Fruit fly (Drosophila melanogaster) whole organism, embryonic: ENCODE measurements around the gene cindr.

Experiments
- Ada2b ChIP-seq: fragments of 200-800 bp; sonication (Bioruptor generic); IDR thresholded peaks from 2 replicates; pipeline ENCODE4 v1.3.6; 2022; ENCODE audit warnings: missing biosample characterization, missing genetic modification characterization
- Awh ChIP-seq: fragments of 200-800 bp; sonication (Bioruptor generic); IDR thresholded peaks from 2 replicates; pipeline ENCODE4, ENCODE4 v1.3.6; 2022; ENCODE audit warnings: missing biosample characterization, missing genetic modification characterization
- Bdp1 ChIP-seq: fragments of 200-800 bp; sonication (Bioruptor generic); optimal IDR thresholded peaks from 3 replicates; lab custom pipeline; 2016; ENCODE audit warnings: missing biosample characterization, missing genetic modification characterization
- BtbVII ChIP-seq: fragments of 200-800 bp; sonication (Bioruptor generic); optimal IDR thresholded peaks from 3 replicates; lab custom pipeline; 2017; ENCODE audit warnings: missing biosample characterization, mild to moderate bottlenecking, missing genetic modification characterization
- CG10274 ChIP-seq: fragments of 200-800 bp; sonication (Bioruptor generic); optimal IDR thresholded peaks from 3 replicates; lab custom pipeline; 2017; ENCODE audit warnings: missing biosample characterization, mild to moderate bottlenecking, missing genetic modification characterization
- CG10366 ChIP-seq: fragments of 200-800 bp; sonication (Bioruptor generic); IDR thresholded peaks from 2 replicates; pipeline ENCODE4 v1.3.6; 2022; ENCODE audit warnings: missing biosample characterization, missing genetic modification characterization
- CG11093 ChIP-seq: fragments of 200-800 bp; sonication (Bioruptor generic); IDR thresholded peaks from 3 replicates; pipeline ENCODE4 v1.3.6; 2022; ENCODE audit warnings: missing biosample characterization, missing genetic modification characterization
- CG11560 ChIP-seq: fragments of 200-800 bp; sonication (Bioruptor generic); IDR thresholded peaks from 3 replicates; pipeline ENCODE4 v1.3.6; 2022; ENCODE audit warnings: missing biosample characterization, missing genetic modification characterization
- CG12155 ChIP-seq: fragments of 200-800 bp; sonication (Bioruptor generic); optimal IDR thresholded peaks from 3 replicates; lab custom pipeline; 2016; ENCODE audit warnings: missing biosample characterization, missing genetic modification characterization
- CG14441 ChIP-seq: fragments of 200-800 bp; sonication (Bioruptor generic); IDR thresholded peaks from 2 replicates; pipeline ENCODE4 v1.3.6; 2022; ENCODE audit warnings: missing biosample characterization, missing genetic modification characterization
- CG15011 ChIP-seq: fragments of 200-800 bp; sonication (Bioruptor generic); optimal IDR thresholded peaks from 3 replicates; lab custom pipeline; 2018; ENCODE audit warnings: missing biosample characterization, mild to moderate bottlenecking, missing genetic modification characterization
- CG1602 ChIP-seq: fragments of 200-800 bp; sonication (Bioruptor generic); optimal IDR thresholded peaks from 3 replicates; lab custom pipeline; 2016; ENCODE audit warnings: missing biosample characterization, missing genetic modification characterization
- CG1792 ChIP-seq: fragments of 200-800 bp; sonication (Bioruptor generic); optimal IDR thresholded peaks from 2 replicates; lab custom pipeline; 2016; ENCODE audit warnings: missing biosample characterization, missing genetic modification characterization
- CG2120 ChIP-seq: fragments of 200-800 bp; sonication (Bioruptor generic); optimal IDR thresholded peaks from 3 replicates; lab custom pipeline; 2016; ENCODE audit warnings: missing biosample characterization, missing genetic modification characterization
- CG2129 ChIP-seq: fragments of 200-800 bp; sonication (Bioruptor generic); IDR thresholded peaks from 2 replicates; pipeline ENCODE4 v1.3.6; 2022; ENCODE audit warnings: missing biosample characterization, missing genetic modification characterization; ENCODE audit not compliant: partially characterized antibody
- CG2678 ChIP-seq: fragments of 200-800 bp; sonication (Bioruptor generic); optimal IDR thresholded peaks from 3 replicates; lab custom pipeline; 2019; ENCODE audit warnings: missing biosample characterization, mild to moderate bottlenecking, missing genetic modification characterization, moderate library complexity
- CG2712 ChIP-seq: fragments of 200-800 bp; optimal IDR thresholded peaks from 3 replicates; lab custom pipeline; 2019; ENCODE audit warnings: missing biosample characterization, mild to moderate bottlenecking, missing genetic modification characterization, moderate library complexity
- CG3065 ChIP-seq: fragments of 200-800 bp; sonication (Bioruptor generic); optimal IDR thresholded peaks from 2 replicates; lab custom pipeline; 2016; ENCODE audit warnings: missing biosample characterization, missing genetic modification characterization
- CG33557 ChIP-seq: fragments of 200-800 bp; sonication (Bioruptor generic); optimal IDR thresholded peaks from 2 replicates; lab custom pipeline; 2019; ENCODE audit warnings: missing biosample characterization, mild to moderate bottlenecking, missing genetic modification characterization, moderate library complexity
- CG7372 ChIP-seq: fragments of 200-800 bp; sonication (Bioruptor generic); IDR thresholded peaks from 2 replicates; pipeline ENCODE4 v1.3.6; 2022; ENCODE audit warnings: missing biosample characterization, missing genetic modification characterization
- CG7745 ChIP-seq: fragments of 200-800 bp; sonication (Bioruptor generic); optimal IDR thresholded peaks from 2 replicates; lab custom pipeline; 2018; ENCODE audit warnings: missing biosample characterization, mild to moderate bottlenecking, missing genetic modification characterization, moderate library complexity
- CG8089 ChIP-seq: fragments of 200-800 bp; sonication (Bioruptor generic); optimal IDR thresholded peaks from 3 replicates; lab custom pipeline; 2016; ENCODE audit warnings: missing biosample characterization, missing genetic modification characterization
- CTCF ChIP-seq: fragments of 200-800 bp; sonication (Bioruptor generic); optimal IDR thresholded peaks from 2 replicates; lab custom pipeline; 2017; ENCODE audit warnings: missing biosample characterization, mild to moderate bottlenecking, missing genetic modification characterization, moderate library complexity
- Dad ChIP-seq: fragments of 200-800 bp; sonication (Bioruptor generic); optimal IDR thresholded peaks from 3 replicates; lab custom pipeline; 2016; ENCODE audit warnings: missing biosample characterization, missing genetic modification characterization
- E2f2 ChIP-seq: fragments of 200-800 bp; sonication (Bioruptor generic); IDR thresholded peaks from 2 replicates; pipeline ENCODE4 v1.3.6; 2022; ENCODE audit warnings: missing biosample characterization, missing genetic modification characterization
- Elba2 ChIP-seq: fragments of 200-800 bp; sonication (Bioruptor generic); optimal IDR thresholded peaks from 3 replicates; lab custom pipeline; 2016; ENCODE audit warnings: missing biosample characterization, missing genetic modification characterization
- Fer1 ChIP-seq: fragments of 200-800 bp; sonication (Bioruptor generic); optimal IDR thresholded peaks from 2 replicates; lab custom pipeline; 2017; ENCODE audit warnings: missing biosample characterization, mild to moderate bottlenecking, missing genetic modification characterization
- GATAe ChIP-seq: fragments of 200-800 bp; sonication (Bioruptor generic); conservative IDR thresholded peaks from 2 replicates; pipeline ENCODE4 v1.3.6; 2022; ENCODE audit warnings: missing biosample characterization, missing genetic modification characterization
- Hand ChIP-seq: fragments of 200-800 bp; sonication (Bioruptor generic); optimal IDR thresholded peaks from 2 replicates; lab custom pipeline; 2017; ENCODE audit warnings: mild to moderate bottlenecking, missing biosample characterization, missing genetic modification reagents, missing genetic modification characterization
- Lim3 ChIP-seq: fragments of 200-800 bp; sonication (Bioruptor generic); IDR thresholded peaks from 2 replicates; pipeline ENCODE4 v1.3.6; 2022; ENCODE audit warnings: missing biosample characterization, missing genetic modification characterization
- Med ChIP-seq: fragments of 200-800 bp; sonication (Bioruptor generic); peaks from one replicate; lab custom pipeline; 2016; ENCODE audit warnings: missing biosample characterization, missing genetic modification characterization, mild to moderate bottlenecking, inconsistent platforms, moderate library complexity
- Sox100B ChIP-seq: fragments of 200-800 bp; sonication (Bioruptor generic); optimal IDR thresholded peaks from 3 replicates; lab custom pipeline; 2018; ENCODE audit warnings: missing biosample characterization, mild to moderate bottlenecking, missing genetic modification characterization
- ac ChIP-seq: fragments of 200-800 bp; sonication (Bioruptor generic); optimal IDR thresholded peaks from 3 replicates; lab custom pipeline; 2017; ENCODE audit warnings: missing biosample characterization, mild to moderate bottlenecking, missing genetic modification characterization
- az2 ChIP-seq: fragments of 200-800 bp; sonication (Bioruptor generic); optimal IDR thresholded peaks from 3 replicates; lab custom pipeline; 2016; ENCODE audit warnings: missing biosample characterization, missing genetic modification characterization
- bcd ChIP-seq: fragments of 200-800 bp; sonication (Bioruptor generic); optimal IDR thresholded peaks from 2 replicates; lab custom pipeline; 2017; ENCODE audit warnings: missing biosample characterization, mild to moderate bottlenecking, missing genetic modification characterization
- bigmax ChIP-seq: fragments of 200-800 bp; sonication (Bioruptor generic); optimal IDR thresholded peaks from 2 replicates; lab custom pipeline; 2018; ENCODE audit warnings: missing biosample characterization, mild to moderate bottlenecking, missing genetic modification characterization
- br ChIP-seq: fragments of >200 bp; optimal IDR thresholded peaks from 2 replicates; lab custom pipeline; 2017
- caup ChIP-seq: fragments of 200-800 bp; sonication (Bioruptor generic); optimal IDR thresholded peaks from 3 replicates; lab custom pipeline; 2017; ENCODE audit warnings: missing biosample characterization, mild to moderate bottlenecking, missing genetic modification characterization, moderate library complexity; ENCODE audit not compliant: severe bottlenecking
- da ChIP-seq: fragments of 200-800 bp; sonication (Bioruptor generic); optimal IDR thresholded peaks from 2 replicates; lab custom pipeline; 2016; ENCODE audit warnings: missing biosample characterization, missing genetic modification characterization
- disco-r ChIP-seq: fragments of 200-800 bp; sonication (Bioruptor generic); optimal IDR thresholded peaks from 2 replicates; lab custom pipeline; 2016; ENCODE audit warnings: missing biosample characterization, missing genetic modification characterization
- ewg ChIP-seq: fragments of 200-800 bp; sonication (Bioruptor generic); optimal IDR thresholded peaks from 3 replicates; lab custom pipeline; 2017; ENCODE audit warnings: mild to moderate bottlenecking, missing biosample characterization, missing genetic modification reagents, missing genetic modification characterization
- gcm ChIP-seq: fragments of 200-800 bp; sonication (Bioruptor generic); optimal IDR thresholded peaks from 2 replicates; lab custom pipeline; 2019; ENCODE audit warnings: missing biosample characterization, mild to moderate bottlenecking, missing genetic modification characterization, moderate library complexity
- hkb ChIP-seq, 2 experiments: fragments of 200-800 bp in 1 of 2; fragments of >200 bp in 1 of 2; sonication (Bioruptor generic) in 1 of 2; IDR thresholded peaks in 1 of 2; optimal IDR thresholded peaks in 1 of 2; 2 replicates each; pipeline versions ENCODE4 v1.3.6 to Lab custom; 2017 to 2022; ENCODE audit warnings: missing biosample characterization in 1 of 2, missing genetic modification characterization in 1 of 2
- kah ChIP-seq: fragments of 200-800 bp; sonication (Bioruptor generic); optimal IDR thresholded peaks from 2 replicates; lab custom pipeline; 2018; ENCODE audit warnings: missing biosample characterization, mild to moderate bottlenecking, missing genetic modification characterization
- kay ChIP-seq: fragments of 200-800 bp; sonication (Bioruptor generic); optimal IDR thresholded peaks from 2 replicates; lab custom pipeline; 2016; ENCODE audit warnings: missing biosample characterization, missing genetic modification characterization
- odd ChIP-seq: fragments of 200-800 bp; sonication (Bioruptor generic); optimal IDR thresholded peaks from 2 replicates; lab custom pipeline; 2017; ENCODE audit warnings: missing biosample characterization, mild to moderate bottlenecking, missing genetic modification characterization
- pan ChIP-seq, 4 experiments: fragments of >200 bp in 3 of 4; fragments of 200-800 bp in 1 of 4; sonication (Bioruptor generic) in 1 of 4; optimal IDR thresholded peaks in 3 of 4; IDR thresholded peaks in 1 of 4; 2 replicates each; pipeline versions ENCODE4 v1.3.6 to Lab custom; 2017 to 2022; ENCODE audit warnings: missing biosample characterization in 2 of 4, missing genetic modification characterization in 2 of 4, mixed read lengths in 1 of 4
- run ChIP-seq: fragments of 200-800 bp; sonication (Bioruptor generic); optimal IDR thresholded peaks from 3 replicates; lab custom pipeline; 2018; ENCODE audit warnings: missing biosample characterization, mild to moderate bottlenecking, missing genetic modification characterization
- trem ChIP-seq: fragments of 200-800 bp; optimal IDR thresholded peaks from 3 replicates; lab custom pipeline; 2019; ENCODE audit warnings: missing biosample characterization, mild to moderate bottlenecking, missing genetic modification characterization, moderate library complexity
- wor ChIP-seq: fragments of 200-800 bp; sonication (Bioruptor generic); IDR thresholded peaks from 2 replicates; pipeline ENCODE4 v1.3.6; 2022; ENCODE audit warnings: missing biosample characterization, missing genetic modification characterization
- zfh2 ChIP-seq: fragments of 200-800 bp; sonication (Bioruptor generic); optimal IDR thresholded peaks from 2 replicates; lab custom pipeline; 2016; ENCODE audit warnings: missing biosample characterization, missing genetic modification characterization

The cindr gene

dm6 chr3R:30796715-30797114 is 11.7 kb upstream of the cindr start (continued):
- no peak for TF ChIP-seq Lim3
- peak; percentile 26 for TF ChIP-seq CG33557 (GFP tag; lab: Kevin White, UChicago)
- TF ChIP-seq CTCF: no peak
- peak; percentile 76 for TF ChIP-seq CG7372
- TF ChIP-seq pan (optimal IDR thresholded peaks at IDR 0.05; lab: Kevin White, UChicago): no peak
- TF ChIP-seq pan (GFP tag; optimal IDR thresholded peaks at IDR 0.05 in 1 of 2, IDR thresholded peaks at IDR 0.05 in 1 of 2): peak in 1 of 2 experiments; percentile 82
- TF ChIP-seq kay: no peak
- TF ChIP-seq CG12155 (GFP tag; lab: Kevin White, UChicago): peak; percentile 42
- TF ChIP-seq ewg: peak; percentile 22
- peak; percentile 38 for TF ChIP-seq CG10274
- TF ChIP-seq ac (GFP tag; lab: Kevin White, UChicago): no peak
- TF ChIP-seq Elba2 (GFP tag; lab: Kevin White, UChicago): no peak
- TF ChIP-seq CG8089 (GFP tag; lab: Kevin White, UChicago): no peak
- TF ChIP-seq Awh (GFP tag; lab: Robert Waterston, UW): 0 out of 2 replicates have a peak, but pooled peaks have one; percentile 55
- TF ChIP-seq GATAe (GFP tag; lab: Robert Waterston, UW): no peak
- TF ChIP-seq Dad (GFP tag; lab: Kevin White, UChicago): no peak
- TF ChIP-seq caup (GFP tag; lab: Kevin White, UChicago): peak; percentile 35
- peak; percentile 61 for TF ChIP-seq CG1602 (GFP tag; lab: Kevin White, UChicago)
- TF ChIP-seq bcd: peak; percentile 46
- TF ChIP-seq E2f2 (GFP tag; lab: Robert Waterston, UW): 0 out of 2 replicates have a peak, but pooled peaks have one; percentile 18
- no peak for TF ChIP-seq BtbVII (GFP tag; lab: Kevin White, UChicago)
- TF ChIP-seq Hand (GFP tag; lab: Kevin White, UChicago): no peak
- TF ChIP-seq Bdp1: no peak
- peak; percentile 28 for TF ChIP-seq disco-r (GFP tag; lab: Kevin White, UChicago)
- TF ChIP-seq Med (GFP tag; lab: Kevin White, UChicago): peak; percentile 95
- peak; percentile 75 for TF ChIP-seq Ada2b
- peak; percentile 77 for TF ChIP-seq CG10366 (GFP tag; lab: Robert Waterston, UW)
- TF ChIP-seq CG14441 (GFP tag; lab: Robert Waterston, UW): peak; percentile 78
- peak; percentile 40 for TF ChIP-seq wor
- TF ChIP-seq CG15011: no peak
- no peak for TF ChIP-seq da
- no peak for TF ChIP-seq Sox100B (GFP tag; lab: Kevin White, UChicago)
- peak; percentile 70 for TF ChIP-seq CG2120 (GFP tag; lab: Kevin White, UChicago)
- TF ChIP-seq trem (tag; lab: Kevin White, UChicago): no peak
- TF ChIP-seq run (tag; lab: Kevin White, UChicago): no peak
- no peak for TF ChIP-seq bigmax (GFP tag; lab: Kevin White, UChicago)
- peak; percentile 54; the same call in 1 of the 3 replicates for TF ChIP-seq CG11560
- no peak for TF ChIP-seq odd (GFP tag; lab: Kevin White, UChicago)
- TF ChIP-seq kah (GFP tag; lab: Kevin White, UChicago): peak; percentile 14
- TF ChIP-seq CG2129 (GFP tag; lab: Robert Waterston, UW): no peak
- peak; percentile 79 for TF ChIP-seq CG11093
- no peak for TF ChIP-seq br (lab: Kevin White, UChicago)
- TF ChIP-seq Fer1 (GFP tag; lab: Kevin White, UChicago): peak; percentile 23
- peak; percentile 41 for TF ChIP-seq CG2712 (tag; lab: Kevin White, UChicago)
- no peak for TF ChIP-seq CG1792 (GFP tag; lab: Kevin White, UChicago)
- peak; percentile 59 for TF ChIP-seq CG2678 (tag; lab: Kevin White, UChicago)
- TF ChIP-seq gcm (GFP tag; lab: Kevin White, UChicago): no peak
- no peak for TF ChIP-seq CG7745 (tag; lab: Kevin White, UChicago)
- peak; percentile 51 for TF ChIP-seq az2 (GFP tag; lab: Kevin White, UChicago)
- TF ChIP-seq hkb (optimal IDR thresholded peaks at IDR 0.05; lab: Kevin White, UChicago): no peak
- peak; percentile 50; the same call in 1 of the 2 replicates for TF ChIP-seq hkb (GFP tag; IDR thresholded peaks at IDR 0.05; lab: Robert Waterston, UW)
- TF ChIP-seq CG3065 (GFP tag; lab: Kevin White, UChicago): no peak
- peak; percentile 75 for TF ChIP-seq zfh2 (GFP tag; lab: Kevin White, UChicago)
